Worm (Caenorhabditis elegans): ENCODE measurements around the gene K11H12.9.

Gene K11H12.9

DNA sequence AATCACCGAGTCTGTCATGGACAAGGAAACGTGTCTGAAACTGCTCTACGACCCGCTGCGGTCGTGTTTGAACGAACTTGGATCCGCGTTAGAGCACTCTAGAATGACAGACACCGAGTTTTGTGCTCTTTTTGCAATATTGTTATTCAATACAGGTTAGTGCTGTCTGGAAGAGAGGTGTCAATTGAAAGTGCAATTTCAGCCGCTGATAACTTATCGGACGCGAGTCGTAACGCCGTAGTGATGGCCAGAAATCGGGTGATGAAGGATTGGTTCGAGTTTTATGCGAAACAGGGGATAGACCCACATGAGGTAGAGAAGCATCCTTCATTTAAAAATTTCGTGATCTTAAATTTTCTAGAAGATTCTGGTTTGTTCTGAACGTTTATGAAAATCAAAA is 17.6 kb upstream of the K11H12.9 start:
- no peak for TF ChIP-seq ttx-3 (tag; optimal IDR thresholded peaks at IDR 0.05)
- no peak for TF ChIP-seq hlh-30 (tag; optimal IDR thresholded peaks at IDR 0.05; ENCODE audit: insufficient read depth)
- TF ChIP-seq ztf-16 (tag; optimal IDR thresholded peaks at IDR 0.05) = no peak
- TF ChIP-seq K09A11.1 (tag; optimal IDR thresholded peaks at IDR 0.05; ENCODE audit: insufficient read depth) = no peak
- no peak for TF ChIP-seq ceh-14 (tag; optimal IDR thresholded peaks at IDR 0.05)
- no peak for TF ChIP-seq ama-1 (optimal IDR thresholded peaks at IDR 0.05)
- no peak for TF ChIP-seq eyg-1 (tag; optimal IDR thresholded peaks at IDR 0.05)
- no peak for TF ChIP-seq nhr-232 (tag; optimal IDR thresholded peaks at IDR 0.05)
- TF ChIP-seq syd-9 (tag; optimal IDR thresholded peaks at IDR 0.05) = no peak
- no peak for TF ChIP-seq sox-2 (GFP tag; IDR thresholded peaks at IDR 0.05)
- TF ChIP-seq C38D4.7 (GFP tag; optimal IDR thresholded peaks at IDR 0.05) = no peak
- TF ChIP-seq C08G9.2 (tag; optimal IDR thresholded peaks at IDR 0.05) = no peak
- TF ChIP-seq dmd-4 (tag; optimal IDR thresholded peaks at IDR 0.05; ENCODE audit: borderline replicate concordance) = no peak
- no peak for TF ChIP-seq F13H6.1 (tag; optimal IDR thresholded peaks at IDR 0.05)
- TF ChIP-seq lin-11 (tag; optimal IDR thresholded peaks at IDR 0.05) = no peak
- no peak for TF ChIP-seq pat-9 (tag; optimal IDR thresholded peaks at IDR 0.05)
- TF ChIP-seq dve-1 (tag; optimal IDR thresholded peaks at IDR 0.05) = no peak
- no peak for TF ChIP-seq gmeb-2 (tag; optimal IDR thresholded peaks at IDR 0.05)
- no peak for TF ChIP-seq K02D7.2 (tag; optimal IDR thresholded peaks at IDR 0.05)

DNA sequence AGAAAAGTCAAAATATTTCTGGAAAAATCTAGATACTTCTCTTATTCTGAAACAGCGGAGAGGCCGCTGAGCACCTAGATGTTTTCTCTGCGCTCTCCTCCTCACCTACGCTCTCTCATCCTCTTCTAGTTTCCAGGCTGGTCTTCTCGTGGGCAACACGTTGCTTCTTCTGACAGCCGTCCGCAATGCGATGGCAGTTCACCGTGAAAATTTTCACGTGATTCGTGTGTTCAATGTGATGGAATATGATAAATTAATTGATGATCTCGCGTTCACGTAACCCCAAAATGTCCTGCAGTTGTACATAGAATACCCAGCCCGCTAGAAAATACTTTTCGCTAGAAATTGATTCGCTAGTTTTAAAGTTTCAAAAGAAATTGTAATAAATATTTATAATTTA is 15.9 kb upstream of the K11H12.9 start:
- no peak for TF ChIP-seq K09A11.1 (tag; optimal IDR thresholded peaks at IDR 0.05; ENCODE audit: insufficient read depth)
- no peak for TF ChIP-seq nhr-232 (tag; optimal IDR thresholded peaks at IDR 0.05)
- TF ChIP-seq nfya-1 (tag; optimal IDR thresholded peaks at IDR 0.05) = no peak
- no peak for TF ChIP-seq Y22D7AL.16 (tag; optimal IDR thresholded peaks at IDR 0.05)
- TF ChIP-seq zip-5 (tag; optimal IDR thresholded peaks at IDR 0.05) = no peak
- TF ChIP-seq syd-9 (tag; optimal IDR thresholded peaks at IDR 0.05) = no peak
- TF ChIP-seq ceh-14 (tag; optimal IDR thresholded peaks at IDR 0.05) = no peak
- TF ChIP-seq ceh-31 (tag; optimal IDR thresholded peaks at IDR 0.05) = no peak

DNA sequence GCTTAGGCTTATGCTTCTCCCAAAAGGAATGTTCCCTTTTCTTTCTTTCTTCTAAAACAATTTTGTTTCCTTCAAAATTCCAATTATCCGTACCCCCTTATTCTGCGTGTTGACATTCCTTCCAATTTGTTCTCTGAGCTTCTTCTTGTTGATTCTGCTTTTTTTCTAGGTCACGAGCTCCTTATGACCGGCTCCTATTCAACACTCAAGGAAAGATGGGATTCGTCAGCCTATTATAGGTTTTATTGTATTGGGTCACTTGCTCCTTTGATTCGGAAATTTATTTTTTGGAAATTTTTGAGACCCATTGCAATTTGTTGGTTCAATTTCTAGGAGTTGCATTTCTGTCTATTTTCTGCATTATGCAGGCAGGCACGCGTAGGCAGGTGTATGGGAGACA is 10.3 kb upstream of the K11H12.9 start:
- TF ChIP-seq T23F11.4 (GFP tag; optimal IDR thresholded peaks at IDR 0.05) = no peak
- TF ChIP-seq ceh-31 (tag; optimal IDR thresholded peaks at IDR 0.05) = no peak
- TF ChIP-seq ets-4 (tag; optimal IDR thresholded peaks at IDR 0.05) = no peak

DNA sequence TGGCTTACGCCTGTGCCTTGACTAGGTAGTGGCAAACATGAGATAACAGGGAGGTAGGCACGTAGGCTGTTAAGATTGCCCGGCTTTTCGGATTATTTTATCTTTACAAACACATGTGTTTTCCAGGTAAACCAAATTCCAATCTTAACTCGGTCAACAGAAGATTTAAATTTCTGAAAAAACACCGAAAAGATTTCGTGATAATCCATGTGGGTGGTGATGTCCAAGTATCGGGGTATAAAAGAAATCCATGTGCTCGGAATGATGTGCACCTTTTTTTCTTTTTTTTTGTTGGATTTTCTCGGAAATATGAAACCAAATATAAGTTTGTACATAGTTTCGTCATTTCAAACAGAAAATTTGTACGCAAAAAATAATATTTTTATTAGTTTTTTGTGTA is 6.0 kb upstream of the K11H12.9 start:
- TF ChIP-seq lin-11 (tag; optimal IDR thresholded peaks at IDR 0.05) (no peak), pros-1 (tag; optimal IDR thresholded peaks at IDR 0.05) (no peak), madf-2 (tag; optimal IDR thresholded peaks at IDR 0.05) (no peak), ets-4 (tag; optimal IDR thresholded peaks at IDR 0.05) (no peak), ztf-16 (tag; optimal IDR thresholded peaks at IDR 0.05) (no peak), unc-3 (GFP tag; conservative IDR thresholded peaks at IDR 0.05) (no peak), unc-3 (tag; optimal IDR thresholded peaks at IDR 0.05) (no peak), ceh-24 (tag; optimal IDR thresholded peaks at IDR 0.05) (no peak), hlh-8 (tag; optimal IDR thresholded peaks at IDR 0.05) (no peak), elt-4 (tag; optimal IDR thresholded peaks at IDR 0.05) (no peak), ceh-6 (GFP tag; optimal IDR thresholded peaks at IDR 0.05) (no peak), ceh-45 (GFP tag; IDR thresholded peaks at IDR 0.05) (no peak), ttx-3 (tag; optimal IDR thresholded peaks at IDR 0.05) (no peak), hlh-15 (tag; optimal IDR thresholded peaks at IDR 0.05) (no peak)

DNA sequence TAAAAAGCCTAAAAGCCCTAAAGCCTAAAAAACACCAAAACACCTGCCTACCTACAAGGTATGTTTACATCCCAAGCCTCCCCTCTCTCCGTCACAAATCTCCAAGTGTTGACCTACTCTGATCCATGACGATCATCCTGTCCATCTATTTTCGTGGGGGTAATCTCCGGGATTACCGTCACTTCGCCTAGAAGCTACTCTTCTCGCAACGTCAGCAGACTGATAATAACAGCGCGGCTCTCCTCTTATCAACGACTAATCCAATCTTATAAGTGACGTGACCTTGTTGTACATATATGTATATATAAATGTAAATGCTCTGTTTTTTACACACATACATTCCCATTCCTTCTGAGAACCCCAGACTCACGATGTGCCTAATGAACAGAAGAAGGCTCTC is 1.1 kb upstream of the K11H12.9 start:
- TF ChIP-seq odd-2 (tag; optimal IDR thresholded peaks at IDR 0.05) (no peak), pax-1 (tag; optimal IDR thresholded peaks at IDR 0.05) (no peak), unc-86 (tag; optimal IDR thresholded peaks at IDR 0.05) (no peak), ceh-14 (tag; optimal IDR thresholded peaks at IDR 0.05) (no peak), che-1 (tag; optimal IDR thresholded peaks at IDR 0.05) (no peak), pha-4 (tag; optimal IDR thresholded peaks at IDR 0.05) (no peak), C38D4.7 (GFP tag; optimal IDR thresholded peaks at IDR 0.05) (no peak), dmd-4 (tag; optimal IDR thresholded peaks at IDR 0.05; ENCODE audit: borderline replicate concordance) (no peak), ceh-19 (GFP tag; optimal IDR thresholded peaks at IDR 0.05) (no peak), ama-1 (optimal IDR thresholded peaks at IDR 0.05) (no peak), ztf-16 (tag; optimal IDR thresholded peaks at IDR 0.05) (no peak), zip-5 (tag; optimal IDR thresholded peaks at IDR 0.05) (no peak), K09A11.1 (tag; optimal IDR thresholded peaks at IDR 0.05; ENCODE audit: insufficient read depth) (no peak), rnt-1 (tag; optimal IDR thresholded peaks at IDR 0.05) (no peak)
